Worm (Caenorhabditis elegans) whole organism, L4 larva: ENCODE data around the gene txdc-9.

Experiments used
- F26F4.8 ChIP-seq: fragments of 200-800 bp; sonication (Bioruptor generic); conservative IDR thresholded peaks from 2 replicates; pipeline ENCODE4 v1.3.6; 2022; ENCODE audit warnings: missing genetic modification characterization, missing compliant biosample characterization
- F44E2.7 ChIP-seq: fragments of 200-800 bp; sonication (Bioruptor generic); IDR thresholded peaks from 2 replicates; pipeline ENCODE4 v2.1.2; 2022; ENCODE audit warnings: missing genetic modification characterization, missing compliant biosample characterization
- T20F7.1 ChIP-seq: fragments of 200-800 bp; sonication (Bioruptor generic); optimal IDR thresholded peaks from 2 replicates; lab custom pipeline; 2018; ENCODE audit warnings: mild to moderate bottlenecking, missing genetic modification characterization, missing compliant biosample characterization
- Y5F2A.4 ChIP-seq: fragments of 200-800 bp; sonication (Bioruptor generic); optimal IDR thresholded peaks from 2 replicates; lab custom pipeline; 2018; ENCODE audit warnings: mild to moderate bottlenecking, missing genetic modification characterization, missing compliant biosample characterization
- aly-2 ChIP-seq: sonication (generic microtip); optimal IDR thresholded peaks from 2 replicates; lab custom pipeline; 2018; ENCODE audit warnings: missing biosample characterization, missing genetic modification characterization
- ama-1 ChIP-seq: fragments of 150-350 bp; optimal IDR thresholded peaks from 2 replicates; lab custom pipeline; 2014; ENCODE audit warnings: inconsistent platforms, mixed read lengths
- arid-1 ChIP-seq: fragments of 200-800 bp; sonication (Bioruptor generic); conservative IDR thresholded peaks from 2 replicates; pipeline ENCODE4 v1.3.6; 2022; ENCODE audit warnings: missing genetic modification reagents, missing genetic modification characterization, missing compliant biosample characterization
- ceh-44 ChIP-seq: fragments of 200-800 bp; sonication (Bioruptor generic); IDR thresholded peaks from 2 replicates; pipeline ENCODE4 v1.3.6; 2022; ENCODE audit warnings: missing genetic modification reagents, missing genetic modification characterization, missing compliant biosample characterization
- ceh-62 ChIP-seq: sonication (generic microtip); optimal IDR thresholded peaks from 2 replicates; lab custom pipeline; 2017; ENCODE audit warnings: missing biosample characterization, missing genetic modification characterization
- ceh-82 ChIP-seq: sonication (generic microtip); optimal IDR thresholded peaks from 2 replicates; lab custom pipeline; 2017; ENCODE audit warnings: missing biosample characterization, missing genetic modification characterization
- daf-12 ChIP-seq: fragments of 150-350 bp; optimal IDR thresholded peaks from 2 replicates; lab custom pipeline; 2014; ENCODE audit warnings: missing biosample characterization, missing genetic modification reagents, missing genetic modification characterization
- dmd-8 ChIP-seq: fragments of 200-800 bp; sonication (Bioruptor generic); IDR thresholded peaks from 2 replicates; pipeline ENCODE4 v1.3.6; 2022; ENCODE audit warnings: missing genetic modification characterization, missing compliant biosample characterization
- dmd-9 ChIP-seq: fragments of 200-800 bp; sonication (Bioruptor generic); IDR thresholded peaks from 2 replicates; pipeline ENCODE4 v1.3.6; 2022; ENCODE audit warnings: missing genetic modification reagents, missing genetic modification characterization, missing compliant biosample characterization
- dpl-1 ChIP-seq: fragments of 150-350 bp; optimal IDR thresholded peaks from 2 replicates; lab custom pipeline; 2014; ENCODE audit warnings: missing biosample characterization, missing genetic modification reagents, missing genetic modification characterization
- dve-1 ChIP-seq: sonication (generic microtip); optimal IDR thresholded peaks from 2 replicates; lab custom pipeline; 2017; ENCODE audit warnings: antibody characterized with exemption, mild to moderate bottlenecking, missing genetic modification characterization, missing compliant biosample characterization; ENCODE audit not compliant: insufficient read depth
- egl-27 ChIP-seq: sonication (generic microtip); optimal IDR thresholded peaks from 3 replicates; lab custom pipeline; 2017; ENCODE audit warnings: missing biosample characterization, missing genetic modification reagents, missing genetic modification characterization
- gei-8 ChIP-seq: fragments of 200-800 bp; sonication (Bioruptor generic); optimal IDR thresholded peaks from 2 replicates; lab custom pipeline; 2018; ENCODE audit warnings: mild to moderate bottlenecking, missing genetic modification characterization, missing compliant biosample characterization
- hif-1 ChIP-seq, 2 experiments: sonication (generic microtip); optimal IDR thresholded peaks; 2 replicates each; lab custom pipeline; 2016 to 2017; ENCODE audit warnings: missing compliant biosample characterization in 2 of 2, missing genetic modification characterization in 2 of 2, missing genetic modification reagents in 2 of 2, missing genotype in 2 of 2, mild to moderate bottlenecking in 1 of 2
- hlh-30 ChIP-seq: sonication (generic microtip); optimal IDR thresholded peaks from 2 replicates; lab custom pipeline; 2017; ENCODE audit warnings: antibody characterized with exemption, mild to moderate bottlenecking, missing genetic modification characterization, missing compliant biosample characterization; ENCODE audit not compliant: insufficient read depth
- jun-1 ChIP-seq: fragments of 150-350 bp; optimal IDR thresholded peaks from 2 replicates; lab custom pipeline; 2014; ENCODE audit warnings: missing biosample characterization, missing genetic modification reagents, missing genetic modification characterization
- lin-39 ChIP-seq: fragments of 150-350 bp; optimal IDR thresholded peaks from 2 replicates; lab custom pipeline; 2014; ENCODE audit warnings: missing biosample characterization, missing genetic modification reagents, missing genetic modification characterization
- lsy-2 ChIP-seq, 2 experiments: fragments of 150-350 bp in 1 of 2; sonication (generic microtip) in 1 of 2; optimal IDR thresholded peaks; 2 replicates each; lab custom pipeline; 2014 to 2017; ENCODE audit warnings: missing biosample characterization in 2 of 2, missing genetic modification characterization in 2 of 2
- madf-5 ChIP-seq, 2 experiments: fragments of 200-800 bp; sonication (Bioruptor generic); IDR thresholded peaks; 2 replicates each; pipeline ENCODE4 v1.3.6; 2022; ENCODE audit warnings: missing compliant biosample characterization in 2 of 2, missing genetic modification characterization in 2 of 2
- madf-9 ChIP-seq: fragments of 200-800 bp; sonication (Bioruptor generic); conservative IDR thresholded peaks from 2 replicates; pipeline ENCODE4 v1.3.6; 2022; ENCODE audit warnings: missing genetic modification reagents, missing genetic modification characterization, missing compliant biosample characterization
- mdl-1 ChIP-seq, 2 experiments: fragments of 150-350 bp in 1 of 2; sonication (generic microtip) in 1 of 2; optimal IDR thresholded peaks; 2 replicates each; lab custom pipeline; 2014 to 2017; ENCODE audit warnings: missing biosample characterization in 2 of 2, missing genetic modification characterization in 2 of 2
- mdt-29 ChIP-seq: fragments of 200-800 bp; sonication (Bioruptor generic); IDR thresholded peaks from 2 replicates; pipeline ENCODE4 v1.3.6; 2022; ENCODE audit warnings: missing genetic modification reagents, missing genetic modification characterization, missing compliant biosample characterization
- mep-1 ChIP-seq: fragments of 150-350 bp; sonication (generic microtip); optimal IDR thresholded peaks from 3 replicates; lab custom pipeline; 2014; ENCODE audit warnings: missing biosample characterization, missing genetic modification characterization
- mxl-2 ChIP-seq: fragments of 200-800 bp; sonication (Bioruptor generic); conservative IDR thresholded peaks from 2 replicates; pipeline ENCODE4 v1.3.6; 2022; ENCODE audit warnings: missing genetic modification reagents, missing genetic modification characterization, missing compliant biosample characterization
- mxl-3 ChIP-seq: fragments of 200-800 bp; sonication (Bioruptor generic); optimal IDR thresholded peaks from 2 replicates; lab custom pipeline; 2018; ENCODE audit warnings: mild to moderate bottlenecking, missing genetic modification characterization, missing compliant biosample characterization
- nhr-10 ChIP-seq: fragments of 150-350 bp; optimal IDR thresholded peaks from 2 replicates; lab custom pipeline; 2014; ENCODE audit warnings: missing biosample characterization, missing genetic modification characterization
- nhr-11 ChIP-seq: fragments of 150-350 bp; optimal IDR thresholded peaks from 2 replicates; lab custom pipeline; 2014; ENCODE audit warnings: missing biosample characterization, missing genetic modification characterization
- nhr-237 ChIP-seq: sonication (generic microtip); optimal IDR thresholded peaks from 2 replicates; lab custom pipeline; 2017; ENCODE audit warnings: missing biosample characterization, missing genetic modification characterization
- nhr-48 ChIP-seq: sonication (generic microtip); optimal IDR thresholded peaks from 2 replicates; lab custom pipeline; 2016; ENCODE audit warnings: mild to moderate bottlenecking, missing genetic modification characterization, missing compliant biosample characterization
- pha-4 ChIP-seq, 2 experiments: fragments of 150-350 bp in 1 of 2; fragments of 200-800 bp in 1 of 2; sonication (Bioruptor generic) in 1 of 2; IDR thresholded peaks in 1 of 2; optimal IDR thresholded peaks in 1 of 2; 2 replicates each; pipeline versions ENCODE4 v1.3.6 to Lab custom; 2014 to 2022; ENCODE audit warnings: missing genetic modification characterization in 2 of 2, missing genetic modification reagents in 2 of 2, missing biosample characterization in 1 of 2, missing compliant biosample characterization in 1 of 2
- php-3 ChIP-seq: fragments of 200-800 bp; sonication (Bioruptor generic); IDR thresholded peaks from 2 replicates; pipeline ENCODE4 v1.3.6; 2022; ENCODE audit warnings: missing genetic modification reagents, missing genetic modification characterization, missing compliant biosample characterization
- rbr-2 ChIP-seq: sonication (generic microtip); optimal IDR thresholded peaks from 2 replicates; lab custom pipeline; 2016; ENCODE audit warnings: missing genotype, missing genetic modification characterization, missing compliant biosample characterization
- sdz-12 ChIP-seq: fragments of 200-800 bp; sonication (Bioruptor generic); optimal IDR thresholded peaks from 2 replicates; lab custom pipeline; 2018; ENCODE audit warnings: mild to moderate bottlenecking, missing genetic modification characterization, missing compliant biosample characterization
- skn-1 ChIP-seq: fragments of 150-350 bp; optimal IDR thresholded peaks from 2 replicates; lab custom pipeline; 2014; ENCODE audit warnings: missing biosample characterization, missing genetic modification characterization
- snpc-4 ChIP-seq: fragments of 150-350 bp; optimal IDR thresholded peaks from 2 replicates; lab custom pipeline; 2014; ENCODE audit warnings: missing biosample characterization, missing genetic modification characterization
- tra-1 ChIP-seq: fragments of 200-800 bp; sonication (Bioruptor generic); IDR thresholded peaks from 2 replicates; pipeline ENCODE4 v1.3.6; 2022; ENCODE audit warnings: missing genetic modification reagents, missing genetic modification characterization, missing compliant biosample characterization
- unc-62 ChIP-seq, 3 experiments: fragments of 150-350 bp in 1 of 3; sonication (generic microtip); optimal IDR thresholded peaks in 2 of 3; peaks in 1 of 3; 1 replicate in 1 of 3; 2 replicates in 2 of 3; lab custom pipeline; 2014 to 2017; ENCODE audit warnings: missing biosample characterization in 3 of 3, missing genetic modification characterization in 3 of 3, missing genetic modification reagents in 3 of 3, missing genotype in 1 of 3
- vab-7 ChIP-seq: fragments of 200-800 bp; sonication (Bioruptor generic); IDR thresholded peaks from 2 replicates; pipeline ENCODE4 v1.3.6; 2022; ENCODE audit warnings: missing genetic modification reagents, missing genetic modification characterization, missing compliant biosample characterization
- zfp-3 ChIP-seq: fragments of 200-800 bp; sonication (Bioruptor generic); conservative IDR thresholded peaks from 2 replicates; pipeline ENCODE4 v1.3.6; 2022; ENCODE audit warnings: missing genetic modification reagents, missing genetic modification characterization, missing compliant biosample characterization

Gene txdc-9

ce11 chrIII:6444335-6444734, 12.4 kb downstream of the txdc-9 start, which contains the start of gene C05D11.13 (continued):
- no peak for TF ChIP-seq aly-2
- TF ChIP-seq ceh-62 (tag; lab: Kevin White, UChicago), result no peak
- TF ChIP-seq hlh-30, result peak; percentile 56
- peak; percentile 12 for TF ChIP-seq dpl-1
- no peak for TF ChIP-seq pha-4 (GFP tag; IDR thresholded peaks at IDR 0.05; lab: Robert Waterston, UW)
- peak; percentile 77 for TF ChIP-seq pha-4 (tag; optimal IDR thresholded peaks at IDR 0.05; lab: Kevin White, UChicago)
- no peak for TF ChIP-seq madf-9 (GFP tag; lab: Robert Waterston, UW)
- peak; percentile 37 for TF ChIP-seq rbr-2 (tag; lab: Kevin White, UChicago)
- no peak for TF ChIP-seq hif-1 (tag; optimal IDR thresholded peaks at IDR 0.05; lab: Kevin White, UChicago)
- TF ChIP-seq dmd-8 (GFP tag; lab: Robert Waterston, UW), result no peak
- no peak for TF ChIP-seq jun-1 (tag; lab: Kevin White, UChicago)
- TF ChIP-seq mdl-1 (tag; optimal IDR thresholded peaks at IDR 0.05; lab: Kevin White, UChicago), result peak; percentile 28 to 74
- TF ChIP-seq ceh-44 (GFP tag; lab: Robert Waterston, UW), result no peak
- TF ChIP-seq mxl-3 (GFP tag; lab: Kevin White, UChicago), result peak; percentile 42
- no peak for TF ChIP-seq lin-39 (tag; lab: Kevin White, UChicago)
- TF ChIP-seq dmd-9 (GFP tag; lab: Robert Waterston, UW), result no peak
- TF ChIP-seq mdt-29 (GFP tag; lab: Robert Waterston, UW), result no peak
- peak; percentile 73 for TF ChIP-seq mep-1 (tag; lab: Kevin White, UChicago)
- TF ChIP-seq egl-27, result no peak
- TF ChIP-seq mxl-2 (GFP tag; lab: Robert Waterston, UW), result no peak
- TF ChIP-seq dve-1 (tag; lab: Kevin White, UChicago), result peak; percentile 64
- TF ChIP-seq zfp-3, result no peak
- TF ChIP-seq madf-5 (GFP tag; IDR thresholded peaks at IDR 0.05; lab: Robert Waterston, UW), result no peak
- peak in 1 of 2 experiments; percentile 86 for TF ChIP-seq lsy-2 (tag; optimal IDR thresholded peaks at IDR 0.05; lab: Kevin White, UChicago)
- TF ChIP-seq F44E2.7 (GFP tag; lab: Robert Waterston, UW), result no peak
- TF ChIP-seq F26F4.8, result no peak
- TF ChIP-seq sdz-12 (GFP tag; lab: Kevin White, UChicago), result no peak
- no peak for TF ChIP-seq nhr-48
- TF ChIP-seq gei-8 (GFP tag; lab: Kevin White, UChicago), result no peak
- TF ChIP-seq tra-1 (GFP tag; lab: Robert Waterston, UW), result no peak
- peak; percentile 19 for TF ChIP-seq ama-1
- TF ChIP-seq arid-1 (GFP tag; lab: Robert Waterston, UW), result 0 out of 2 replicates have a peak, but pooled peaks have one; percentile 27
- no peak for TF ChIP-seq nhr-10
- no peak for TF ChIP-seq snpc-4 (tag; lab: Kevin White, UChicago)

ce11 chrIII:6446807-6447206, 14.8 kb downstream of the txdc-9 start, which contains the start of gene let-721:
TSS of gene let-721 (minus strand) at chrIII:6446907.
- TF ChIP-seq Y5F2A.4, result no peak
- no peak for TF ChIP-seq nhr-11 (tag; lab: Kevin White, UChicago)
- no peak for TF ChIP-seq rbr-2 (tag; lab: Kevin White, UChicago)
- no peak for TF ChIP-seq madf-5 (GFP tag; IDR thresholded peaks at IDR 0.05; lab: Robert Waterston, UW)
- no peak for TF ChIP-seq T20F7.1 (GFP tag; lab: Kevin White, UChicago)
- no peak for TF ChIP-seq mxl-2 (GFP tag; lab: Robert Waterston, UW)
- TF ChIP-seq nhr-237 (tag; lab: Kevin White, UChicago), result no peak
- no peak for TF ChIP-seq php-3 (GFP tag; lab: Robert Waterston, UW)
- no peak for TF ChIP-seq skn-1 (tag; lab: Kevin White, UChicago)
- no peak for TF ChIP-seq mep-1 (tag; lab: Kevin White, UChicago)
- 0 out of 2 replicates have a peak, but pooled peaks have one; percentile 11 for TF ChIP-seq vab-7 (GFP tag; lab: Robert Waterston, UW)
- no peak for TF ChIP-seq madf-9 (GFP tag; lab: Robert Waterston, UW)
- TF ChIP-seq nhr-48, result no peak
- TF ChIP-seq unc-62 (GFP tag; optimal IDR thresholded peaks at IDR 0.05 in 1 of 2; lab: Kevin White, UChicago), result peak in 1 of 2 experiments; percentile 45
- TF ChIP-seq unc-62 (tag; optimal IDR thresholded peaks at IDR 0.05; lab: Kevin White, UChicago), result no peak
- TF ChIP-seq ceh-82 (tag; lab: Kevin White, UChicago), result no peak
- TF ChIP-seq daf-12 (tag; lab: Kevin White, UChicago), result no peak
